Worm (Caenorhabditis elegans) whole organism, L4 larva: ENCODE data around the gene krr-1.

Experiments
- Y105C5A.15 ChIP-seq: fragments of 200-800 bp; sonication (Bioruptor generic); IDR thresholded peaks from 2 replicates; pipeline ENCODE4 v1.3.6; 2022; ENCODE audit warnings: missing genetic modification characterization, missing compliant biosample characterization
- Y5F2A.4 ChIP-seq: fragments of 200-800 bp; sonication (Bioruptor generic); optimal IDR thresholded peaks from 2 replicates; lab custom pipeline; 2018; ENCODE audit warnings: mild to moderate bottlenecking, missing genetic modification characterization, missing compliant biosample characterization
- ZK337.2 ChIP-seq: fragments of 200-800 bp; sonication (Bioruptor generic); IDR thresholded peaks from 2 replicates; pipeline ENCODE4 v1.3.6; 2022; ENCODE audit warnings: missing genetic modification reagents, missing genetic modification characterization, missing compliant biosample characterization
- aha-1 ChIP-seq: fragments of 150-350 bp; peaks from one replicate; lab custom pipeline; 2014; ENCODE audit warnings: missing biosample characterization, missing genetic modification characterization
- aly-2 ChIP-seq: sonication (generic microtip); optimal IDR thresholded peaks from 2 replicates; lab custom pipeline; 2018; ENCODE audit warnings: missing biosample characterization, missing genetic modification characterization
- ama-1 ChIP-seq: fragments of 150-350 bp; optimal IDR thresholded peaks from 2 replicates; lab custom pipeline; 2014; ENCODE audit warnings: inconsistent platforms, mixed read lengths
- ceh-82 ChIP-seq: sonication (generic microtip); optimal IDR thresholded peaks from 2 replicates; lab custom pipeline; 2017; ENCODE audit warnings: missing biosample characterization, missing genetic modification characterization
- ces-1 ChIP-seq: fragments of 150-350 bp; sonication (generic microtip); optimal IDR thresholded peaks from 4 replicates; lab custom pipeline; 2014; ENCODE audit warnings: missing biosample characterization, missing genetic modification reagents, missing genetic modification characterization
- cey-2 ChIP-seq: sonication (generic microtip); optimal IDR thresholded peaks from 3 replicates; lab custom pipeline; 2017; ENCODE audit warnings: missing genetic modification characterization, mild to moderate bottlenecking, missing compliant biosample characterization, antibody characterized with exemption, borderline replicate concordance; ENCODE audit not compliant: insufficient read depth
- ctbp-1 ChIP-seq: fragments of 200-800 bp; sonication (Bioruptor generic); IDR thresholded peaks from 2 replicates; pipeline ENCODE4 v1.3.6; 2022; ENCODE audit warnings: missing genetic modification reagents, missing genetic modification characterization, missing compliant biosample characterization
- dmd-8 ChIP-seq: fragments of 200-800 bp; sonication (Bioruptor generic); IDR thresholded peaks from 2 replicates; pipeline ENCODE4 v1.3.6; 2022; ENCODE audit warnings: missing genetic modification characterization, missing compliant biosample characterization
- dpl-1 ChIP-seq: fragments of 150-350 bp; optimal IDR thresholded peaks from 2 replicates; lab custom pipeline; 2014; ENCODE audit warnings: missing biosample characterization, missing genetic modification reagents, missing genetic modification characterization
- fkh-10 ChIP-seq: fragments of 150-350 bp; optimal IDR thresholded peaks from 2 replicates; lab custom pipeline; 2014; ENCODE audit warnings: missing biosample characterization, missing genetic modification reagents, missing genetic modification characterization
- fos-1 ChIP-seq: fragments of 150-350 bp; optimal IDR thresholded peaks from 2 replicates; lab custom pipeline; 2014; ENCODE audit warnings: missing biosample characterization, missing genetic modification characterization
- gei-8 ChIP-seq: fragments of 200-800 bp; sonication (Bioruptor generic); optimal IDR thresholded peaks from 2 replicates; lab custom pipeline; 2018; ENCODE audit warnings: mild to moderate bottlenecking, missing genetic modification characterization, missing compliant biosample characterization
- hif-1 ChIP-seq, 2 experiments: sonication (generic microtip); optimal IDR thresholded peaks; 2 replicates each; lab custom pipeline; 2016 to 2017; ENCODE audit warnings: missing compliant biosample characterization in 2 of 2, missing genetic modification characterization in 2 of 2, missing genetic modification reagents in 2 of 2, missing genotype in 2 of 2, mild to moderate bottlenecking in 1 of 2
- hlh-11 ChIP-seq: fragments of 200-800 bp; sonication (Bioruptor generic); optimal IDR thresholded peaks from 2 replicates; lab custom pipeline; 2018; ENCODE audit warnings: mild to moderate bottlenecking, missing genetic modification characterization, missing compliant biosample characterization
- hlh-30 ChIP-seq: sonication (generic microtip); optimal IDR thresholded peaks from 2 replicates; lab custom pipeline; 2017; ENCODE audit warnings: antibody characterized with exemption, mild to moderate bottlenecking, missing genetic modification characterization, missing compliant biosample characterization; ENCODE audit not compliant: insufficient read depth
- hmg-1.1 ChIP-seq: fragments of 200-800 bp; sonication (Bioruptor generic); IDR thresholded peaks from 2 replicates; pipeline ENCODE4 v1.3.6; 2022; ENCODE audit warnings: missing genetic modification reagents, missing genetic modification characterization, missing compliant biosample characterization
- jun-1 ChIP-seq: fragments of 150-350 bp; optimal IDR thresholded peaks from 2 replicates; lab custom pipeline; 2014; ENCODE audit warnings: missing biosample characterization, missing genetic modification reagents, missing genetic modification characterization
- lim-7 ChIP-seq: fragments of 200-800 bp; sonication (Bioruptor generic); IDR thresholded peaks from 2 replicates; pipeline ENCODE4 v1.3.6; 2022; ENCODE audit warnings: missing genetic modification characterization, missing compliant biosample characterization
- lin-1 ChIP-seq: fragments of 200-800 bp; sonication (Bioruptor generic); IDR thresholded peaks from 2 replicates; pipeline ENCODE4 v1.3.6; 2022; ENCODE audit warnings: missing genetic modification reagents, missing genetic modification characterization, missing compliant biosample characterization
- lin-38 ChIP-seq: fragments of 200-800 bp; sonication (Bioruptor generic); IDR thresholded peaks from 2 replicates; pipeline ENCODE4 v1.3.6; 2022; ENCODE audit warnings: missing genetic modification reagents, missing genetic modification characterization, missing compliant biosample characterization
- lsy-2 ChIP-seq, 2 experiments: fragments of 150-350 bp in 1 of 2; sonication (generic microtip) in 1 of 2; optimal IDR thresholded peaks; 2 replicates each; lab custom pipeline; 2014 to 2017; ENCODE audit warnings: missing biosample characterization in 2 of 2, missing genetic modification characterization in 2 of 2
- madf-9 ChIP-seq: fragments of 200-800 bp; sonication (Bioruptor generic); conservative IDR thresholded peaks from 2 replicates; pipeline ENCODE4 v1.3.6; 2022; ENCODE audit warnings: missing genetic modification reagents, missing genetic modification characterization, missing compliant biosample characterization
- mdt-29 ChIP-seq: fragments of 200-800 bp; sonication (Bioruptor generic); IDR thresholded peaks from 2 replicates; pipeline ENCODE4 v1.3.6; 2022; ENCODE audit warnings: missing genetic modification reagents, missing genetic modification characterization, missing compliant biosample characterization
- mep-1 ChIP-seq: fragments of 150-350 bp; sonication (generic microtip); optimal IDR thresholded peaks from 3 replicates; lab custom pipeline; 2014; ENCODE audit warnings: missing biosample characterization, missing genetic modification characterization
- mxl-3 ChIP-seq: fragments of 200-800 bp; sonication (Bioruptor generic); optimal IDR thresholded peaks from 2 replicates; lab custom pipeline; 2018; ENCODE audit warnings: mild to moderate bottlenecking, missing genetic modification characterization, missing compliant biosample characterization
- nhr-10 ChIP-seq: fragments of 150-350 bp; optimal IDR thresholded peaks from 2 replicates; lab custom pipeline; 2014; ENCODE audit warnings: missing biosample characterization, missing genetic modification characterization
- nhr-102 ChIP-seq: sonication (generic microtip); optimal IDR thresholded peaks from 2 replicates; lab custom pipeline; 2016; ENCODE audit warnings: mild to moderate bottlenecking, missing genetic modification characterization, moderate library complexity, missing compliant biosample characterization
- nhr-111 ChIP-seq: fragments of 200-800 bp; sonication (Bioruptor generic); optimal IDR thresholded peaks from 2 replicates; lab custom pipeline; 2018; ENCODE audit warnings: mild to moderate bottlenecking, missing genetic modification characterization, missing compliant biosample characterization
- nhr-237 ChIP-seq: sonication (generic microtip); optimal IDR thresholded peaks from 2 replicates; lab custom pipeline; 2017; ENCODE audit warnings: missing biosample characterization, missing genetic modification characterization
- nhr-25 ChIP-seq: sonication (generic microtip); optimal IDR thresholded peaks from 2 replicates; lab custom pipeline; 2017; ENCODE audit warnings: missing genetic modification characterization, mild to moderate bottlenecking, missing compliant biosample characterization, antibody characterized with exemption, moderate library complexity, borderline replicate concordance; ENCODE audit not compliant: insufficient read depth
- nhr-6 ChIP-seq: fragments of 150-350 bp; optimal IDR thresholded peaks from 2 replicates; lab custom pipeline; 2014; ENCODE audit warnings: missing biosample characterization, missing genetic modification characterization
- rbr-2 ChIP-seq: sonication (generic microtip); optimal IDR thresholded peaks from 2 replicates; lab custom pipeline; 2016; ENCODE audit warnings: missing genotype, missing genetic modification characterization, missing compliant biosample characterization
- set-16 ChIP-seq: fragments of 200-800 bp; sonication (Bioruptor generic); IDR thresholded peaks from 2 replicates; pipeline ENCODE4 v1.3.6; 2022; ENCODE audit warnings: missing genetic modification reagents, missing genetic modification characterization, missing compliant biosample characterization
- tra-1 ChIP-seq: fragments of 200-800 bp; sonication (Bioruptor generic); IDR thresholded peaks from 2 replicates; pipeline ENCODE4 v1.3.6; 2022; ENCODE audit warnings: missing genetic modification reagents, missing genetic modification characterization, missing compliant biosample characterization
- unc-130 ChIP-seq: sonication (generic microtip); optimal IDR thresholded peaks from 2 replicates; lab custom pipeline; 2016; ENCODE audit warnings: missing genetic modification reagents, missing genetic modification characterization, missing compliant biosample characterization
- unc-62 ChIP-seq, 3 experiments: fragments of 150-350 bp in 1 of 3; sonication (generic microtip); optimal IDR thresholded peaks in 2 of 3; peaks in 1 of 3; 1 replicate in 1 of 3; 2 replicates in 2 of 3; lab custom pipeline; 2014 to 2017; ENCODE audit warnings: missing biosample characterization in 3 of 3, missing genetic modification characterization in 3 of 3, missing genetic modification reagents in 3 of 3, missing genotype in 1 of 3
- zfp-2 ChIP-seq: sonication (generic microtip); optimal IDR thresholded peaks from 2 replicates; lab custom pipeline; 2016; ENCODE audit warnings: mild to moderate bottlenecking, missing genetic modification characterization, missing compliant biosample characterization
- zfp-3 ChIP-seq: fragments of 200-800 bp; sonication (Bioruptor generic); conservative IDR thresholded peaks from 2 replicates; pipeline ENCODE4 v1.3.6; 2022; ENCODE audit warnings: missing genetic modification reagents, missing genetic modification characterization, missing compliant biosample characterization
- zip-11 ChIP-seq: fragments of 200-800 bp; sonication (Bioruptor generic); IDR thresholded peaks from 2 replicates; pipeline ENCODE4 v1.3.6; 2022; ENCODE audit warnings: missing genetic modification characterization, missing compliant biosample characterization
- ztf-7 ChIP-seq: fragments of 150-350 bp; optimal IDR thresholded peaks from 2 replicates; lab custom pipeline; 2014; ENCODE audit warnings: missing biosample characterization, missing genetic modification characterization

The krr-1 gene

ce11 chrV:7216016-7216415 lies 15.0 kb upstream of the krr-1 start:
- TF ChIP-seq lsy-2 (tag; optimal IDR thresholded peaks at IDR 0.05; lab: Kevin White, UChicago) (peak in 1 of 2 experiments; percentile 3), mep-1 (tag; lab: Kevin White, UChicago) (peak; percentile 15), set-16 (GFP tag; lab: Robert Waterston, UW) (peak; percentile 38), lin-38 (GFP tag; lab: Robert Waterston, UW) (no peak), unc-62 (GFP tag; optimal IDR thresholded peaks at IDR 0.05 in 1 of 2; lab: Kevin White, UChicago) (peak in 1 of 2 experiments; percentile 72), unc-62 (tag; optimal IDR thresholded peaks at IDR 0.05; lab: Kevin White, UChicago) (no peak), jun-1 (tag; lab: Kevin White, UChicago) (no peak), rbr-2 (tag; lab: Kevin White, UChicago) (peak; percentile 27), hlh-30 (tag; lab: Kevin White, UChicago) (peak; percentile 59), gei-8 (GFP tag; lab: Kevin White, UChicago) (no peak)

- TF ChIP-seq aha-1 (tag; lab: Kevin White, UChicago) = peak; percentile 42
- no peak for TF ChIP-seq mdt-29 (GFP tag; lab: Robert Waterston, UW)
- no peak for TF ChIP-seq zip-11 (GFP tag; lab: Robert Waterston, UW)
- no peak for TF ChIP-seq aly-2
- no peak for TF ChIP-seq fos-1 (tag; lab: Kevin White, UChicago)
- TF ChIP-seq, all 104 proteins: peak for 1
These were observed 12.0 kb upstream of the krr-1 start, which contains the start of gene C13F10.5 for ce11 chrV:7218988-7219387. TSS of gene C13F10.5 (minus strand) at chrV:7219088.

ce11 chrV:7220973-7221519 lies 9.9 kb upstream of the krr-1 start, which contains the start of the genes C13F10.8, C13F10.6 and kxd-1:
TSS of gene C13F10.8 (minus strand) at chrV:7221023.
TSS of gene C13F10.6 (minus strand) at chrV:7221039.
TSS of gene kxd-1 (plus strand) at chrV:7221469.
- no peak for TF ChIP-seq nhr-25
- TF ChIP-seq unc-62 (GFP tag; optimal IDR thresholded peaks at IDR 0.05 in 1 of 2; lab: Kevin White, UChicago) = peak in 1 of 2 experiments; percentile 32
- TF ChIP-seq unc-62 (tag; optimal IDR thresholded peaks at IDR 0.05; lab: Kevin White, UChicago) = no peak
- peak in 1 of 2 experiments; percentile 35 for TF ChIP-seq lsy-2 (tag; optimal IDR thresholded peaks at IDR 0.05; lab: Kevin White, UChicago)
- no peak for TF ChIP-seq tra-1 (GFP tag; lab: Robert Waterston, UW)
- TF ChIP-seq gei-8 (GFP tag; lab: Kevin White, UChicago) = no peak
- no peak for TF ChIP-seq mdt-29 (GFP tag; lab: Robert Waterston, UW)
- no peak for TF ChIP-seq ama-1 (lab: Kevin White, UChicago)
- TF ChIP-seq ZK337.2 = no peak
- no peak for TF ChIP-seq nhr-111 (GFP tag; lab: Kevin White, UChicago)
- TF ChIP-seq unc-130 (GFP tag; lab: Kevin White, UChicago) = no peak
- no peak for TF ChIP-seq Y5F2A.4 (GFP tag; lab: Kevin White, UChicago)
- no peak for TF ChIP-seq cey-2 (tag; lab: Kevin White, UChicago)
- no peak for TF ChIP-seq nhr-237
- no peak for TF ChIP-seq madf-9 (GFP tag; lab: Robert Waterston, UW)
- peak; percentile 35; the same call in 1 of the 2 replicates for TF ChIP-seq hmg-1.1 (GFP tag; lab: Robert Waterston, UW)
- 0 out of 2 replicates have a peak, but pooled peaks have one; percentile 15 for TF ChIP-seq lin-38 (GFP tag; lab: Robert Waterston, UW)
- peak; percentile 5 for TF ChIP-seq dpl-1 (GFP tag; lab: Kevin White, UChicago)
- TF ChIP-seq nhr-10 (tag; lab: Kevin White, UChicago) = no peak
- no peak for TF ChIP-seq ztf-7 (tag; lab: Kevin White, UChicago)
- no peak for TF ChIP-seq dmd-8 (GFP tag; lab: Robert Waterston, UW)
- TF ChIP-seq zfp-2 (tag; lab: Kevin White, UChicago) = no peak
- no peak for TF ChIP-seq ctbp-1 (GFP tag; lab: Robert Waterston, UW)
- TF ChIP-seq nhr-6 (tag; lab: Kevin White, UChicago) = peak; percentile 37
- TF ChIP-seq hlh-11 = peak; percentile 4
- no peak for TF ChIP-seq nhr-102
- no peak for TF ChIP-seq zfp-3
- no peak for TF ChIP-seq fkh-10 (GFP tag; lab: Kevin White, UChicago)
- no peak for TF ChIP-seq lin-1 (GFP tag; lab: Robert Waterston, UW)
- no peak for TF ChIP-seq ces-1 (GFP tag; lab: Kevin White, UChicago)
- no peak for TF ChIP-seq ceh-82 (tag; lab: Kevin White, UChicago)
- TF ChIP-seq hif-1 (tag; optimal IDR thresholded peaks at IDR 0.05; lab: Kevin White, UChicago) = no peak
- no peak for TF ChIP-seq Y105C5A.15 (GFP tag; lab: Robert Waterston, UW)
- TF ChIP-seq hlh-30 (tag; lab: Kevin White, UChicago) = peak; percentile 36
- TF ChIP-seq mxl-3 (GFP tag; lab: Kevin White, UChicago) = no peak
- TF ChIP-seq lim-7 (GFP tag; lab: Robert Waterston, UW) = no peak
